Fruit fly (Drosophila melanogaster): Measurements from ENCODE around the gene Spn77Bc.

The Spn77Bc gene

dm6 chr3L:20393357-20393756, 50.9 kb downstream of the Spn77Bc start, which contains the start of gene CG33969 (continued):
- peak in 1 of 2 experiments; percentile 46 for TF ChIP-seq Pdp1 (GFP tag; optimal IDR thresholded peaks at IDR 0.05)
- TF ChIP-seq CG12219 (GFP tag; optimal IDR thresholded peaks at IDR 0.05), result no peak
- no peak for TF ChIP-seq CG7963 (GFP tag; IDR thresholded peaks at IDR 0.05; ENCODE audit: partially characterized antibody)
- TF ChIP-seq jing (GFP tag; optimal IDR thresholded peaks at IDR 0.05), result no peak
- TF ChIP-seq esg (GFP tag; conservative IDR thresholded peaks at IDR 0.05), result no peak
- TF ChIP-seq tin (GFP tag; optimal IDR thresholded peaks at IDR 0.05), result no peak
- no peak for TF ChIP-seq schlank (tag; optimal IDR thresholded peaks at IDR 0.05)
- no peak for TF ChIP-seq CG7372 (GFP tag; IDR thresholded peaks at IDR 0.05)
- no peak for TF ChIP-seq CG6175 (GFP tag; IDR thresholded peaks at IDR 0.05)
- no peak for TF ChIP-seq CG4404 (GFP tag; IDR thresholded peaks at IDR 0.05)
- no peak for TF ChIP-seq C15 (GFP tag; IDR thresholded peaks at IDR 0.05)
- no peak for TF ChIP-seq ranshi (GFP tag; IDR thresholded peaks at IDR 0.05)
- TF ChIP-seq CG9932 (GFP tag; IDR thresholded peaks at IDR 0.05), result no peak
- no peak for TF ChIP-seq HmgD (GFP tag; optimal IDR thresholded peaks at IDR 0.05)
- no peak for TF ChIP-seq CG32767 (GFP tag; IDR thresholded peaks at IDR 0.05)
- no peak for TF ChIP-seq zfh2 (GFP tag; optimal IDR thresholded peaks at IDR 0.05)
- TF ChIP-seq pb (GFP tag; optimal IDR thresholded peaks at IDR 0.05), result no peak
- TF ChIP-seq GATAe (GFP tag; conservative IDR thresholded peaks at IDR 0.05), result no peak
- TF ChIP-seq wek (GFP tag; optimal IDR thresholded peaks at IDR 0.05), result no peak
- no peak for TF ChIP-seq NfI (GFP tag; optimal IDR thresholded peaks at IDR 0.05)
- TF ChIP-seq al (GFP tag; IDR thresholded peaks at IDR 0.05), result no peak
- TF ChIP-seq CG18764 (GFP tag; optimal IDR thresholded peaks at IDR 0.05), result no peak
- TF ChIP-seq toy (GFP tag; IDR thresholded peaks at IDR 0.05), result no peak
- TF ChIP-seq peb (GFP tag; IDR thresholded peaks at IDR 0.05), result no peak
- no peak for TF ChIP-seq lov (optimal IDR thresholded peaks at IDR 0.05)
- no peak for TF ChIP-seq lov (GFP tag; IDR thresholded peaks at IDR 0.05)
- TF ChIP-seq Bgb (GFP tag; IDR thresholded peaks at IDR 0.05; ENCODE audit: partially characterized antibody), result peak; percentile 6; the same call in 1 of the 2 replicates
- TF ChIP-seq tx (GFP tag; optimal IDR thresholded peaks at IDR 0.05), result no peak
- no peak for TF ChIP-seq ase (GFP tag; IDR thresholded peaks at IDR 0.05)
- no peak for TF ChIP-seq vnd (GFP tag; IDR thresholded peaks at IDR 0.05; ENCODE audit: partially characterized antibody)
- no peak for TF ChIP-seq stc (GFP tag; IDR thresholded peaks at IDR 0.05)
- no peak for TF ChIP-seq grn (GFP tag; optimal IDR thresholded peaks at IDR 0.05)
- no peak for TF ChIP-seq Hey (tag; optimal IDR thresholded peaks at IDR 0.05)
- TF ChIP-seq nom (GFP tag; optimal IDR thresholded peaks at IDR 0.05), result no peak
- no peak for TF ChIP-seq CG17361 (GFP tag; IDR thresholded peaks at IDR 0.05)
- TF ChIP-seq Sry-β (GFP tag; optimal IDR thresholded peaks at IDR 0.05), result no peak
- no peak for TF ChIP-seq sim (GFP tag; IDR thresholded peaks at IDR 0.05)
- TF ChIP-seq cad (GFP tag; optimal IDR thresholded peaks at IDR 0.05), result no peak
- no peak for TF ChIP-seq CG13123 (GFP tag; optimal IDR thresholded peaks at IDR 0.05)
- TF ChIP-seq CG16815 (GFP tag; optimal IDR thresholded peaks at IDR 0.05), result no peak
- no peak for TF ChIP-seq wdn (GFP tag; IDR thresholded peaks at IDR 0.05)
- no peak for TF ChIP-seq CG6791 (GFP tag; IDR thresholded peaks at IDR 0.05; ENCODE audit: partially characterized antibody)
- TF ChIP-seq Dfd (GFP tag; optimal IDR thresholded peaks at IDR 0.05), result no peak
- TF ChIP-seq CG5953 (GFP tag; IDR thresholded peaks at IDR 0.05), result no peak
- peak; percentile 62 for TF ChIP-seq CG17186 (GFP tag; optimal IDR thresholded peaks at IDR 0.05)
- no peak for TF ChIP-seq zen2 (GFP tag; IDR thresholded peaks at IDR 0.05; ENCODE audit: partially characterized antibody)
- TF ChIP-seq gcm2 (GFP tag; optimal IDR thresholded peaks at IDR 0.05), result no peak
- TF ChIP-seq kni (GFP tag; optimal IDR thresholded peaks at IDR 0.05), result no peak
- TF ChIP-seq CG4854 (GFP tag; optimal IDR thresholded peaks at IDR 0.05), result no peak
- no peak for TF ChIP-seq CG12769 (tag; optimal IDR thresholded peaks at IDR 0.05)
- TF ChIP-seq HLH4C (GFP tag; IDR thresholded peaks at IDR 0.05; ENCODE audit: partially characterized antibody), result peak; percentile 14; the same call in 1 of the 3 replicates
- no peak for TF ChIP-seq CG15479 (GFP tag; optimal IDR thresholded peaks at IDR 0.05)
